Fruit fly (Drosophila melanogaster) ovary, adult (tissue): Measurements from ENCODE around the gene axo.

ENCODE experiments used
- CG17801 ChIP-seq: fragments of 200-800 bp; optimal IDR thresholded peaks from 2 replicates; lab custom pipeline; 2019; ENCODE audit warnings: missing biosample characterization, mild to moderate bottlenecking, missing genetic modification characterization, moderate library complexity; ENCODE audit not compliant: partially characterized antibody

axo gene

DNA sequence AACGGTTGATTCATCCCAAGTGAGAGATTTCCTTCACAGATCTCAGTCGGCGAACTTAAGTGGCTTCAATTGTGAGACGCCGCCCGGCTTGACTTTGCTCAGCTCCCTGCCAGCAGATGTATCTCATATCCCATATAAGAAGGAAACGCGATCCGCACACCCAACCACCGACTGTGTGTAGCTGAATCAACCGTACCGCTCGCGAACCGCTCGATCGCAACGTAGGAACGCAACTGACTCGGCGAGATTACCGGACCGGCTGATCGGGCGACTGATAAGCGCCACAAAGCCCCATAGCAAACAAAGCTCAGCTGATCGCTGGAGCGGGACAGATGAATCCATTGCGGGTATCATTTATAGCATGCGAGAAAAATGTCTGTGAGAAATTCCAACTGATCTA, at the start of gene axo:
Gene axo (minus strand): TSS at position 185 of the 400 bp plus-strand sequence.
- TF ChIP-seq CG17801 (GFP tag; lab: Kevin White, UChicago) = no peak

DNA sequence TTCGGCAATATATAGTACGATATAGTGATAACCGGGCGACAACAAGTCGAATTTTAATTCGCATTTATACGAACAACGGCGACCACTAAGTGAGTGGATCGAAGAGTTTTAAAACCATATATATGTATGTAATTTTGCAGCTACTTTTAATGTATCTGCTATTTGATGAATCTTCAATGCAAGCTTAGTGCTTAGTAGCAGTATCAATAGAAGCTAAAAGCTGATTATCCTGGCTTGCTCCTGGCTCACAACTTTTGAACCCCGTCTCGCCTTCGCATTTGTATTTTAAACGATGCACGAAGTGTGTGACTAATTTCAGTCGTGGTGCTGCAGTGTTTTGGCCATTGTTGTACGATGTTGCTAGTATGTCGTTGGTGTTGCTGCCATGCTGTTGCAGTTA, 49.5 kb upstream of the axo start:
- TF ChIP-seq CG17801 (GFP tag; lab: Kevin White, UChicago) = no peak

DNA sequence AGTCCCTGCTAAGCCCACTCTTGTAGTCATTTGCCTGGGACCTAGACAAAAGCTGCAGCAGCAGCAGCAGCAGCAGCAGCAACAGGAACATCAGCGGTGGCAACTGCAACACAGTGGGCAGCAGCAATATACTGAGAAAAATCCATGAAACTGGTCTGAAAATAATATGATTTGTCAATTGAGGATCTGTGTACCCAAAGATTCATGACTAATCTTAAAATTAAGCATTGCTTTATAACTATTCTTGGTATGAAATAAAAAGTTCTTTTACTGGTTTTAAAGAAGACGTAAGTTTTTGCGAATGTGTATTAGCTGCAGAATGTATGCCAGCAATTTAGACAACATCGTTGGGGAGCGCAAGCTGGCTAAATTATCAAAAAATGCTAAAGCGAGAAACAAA, 44.6 kb upstream of the axo start:
- no peak for TF ChIP-seq CG17801 (GFP tag; lab: Kevin White, UChicago)

DNA sequence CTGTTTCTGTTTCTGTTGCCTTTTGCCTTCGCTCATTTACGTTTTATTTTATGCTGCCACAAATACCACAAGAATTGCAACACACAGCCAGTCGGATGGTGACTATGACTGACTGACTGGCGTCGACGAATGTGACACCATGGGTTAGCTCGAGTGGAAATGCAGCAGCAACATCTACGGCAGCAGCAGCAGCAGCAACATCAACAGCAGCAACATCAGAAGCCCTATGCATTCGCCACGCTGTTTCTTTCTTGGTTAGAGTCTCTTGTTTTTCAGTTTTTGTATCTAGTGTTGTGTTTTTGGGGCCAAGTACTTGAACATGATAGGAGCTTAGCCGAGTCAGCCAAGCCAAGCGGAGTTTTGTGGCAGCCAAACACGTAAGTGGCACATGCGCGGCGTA, 42.7 kb upstream of the axo start:
- TF ChIP-seq CG17801 (GFP tag; lab: Kevin White, UChicago) = no peak

DNA sequence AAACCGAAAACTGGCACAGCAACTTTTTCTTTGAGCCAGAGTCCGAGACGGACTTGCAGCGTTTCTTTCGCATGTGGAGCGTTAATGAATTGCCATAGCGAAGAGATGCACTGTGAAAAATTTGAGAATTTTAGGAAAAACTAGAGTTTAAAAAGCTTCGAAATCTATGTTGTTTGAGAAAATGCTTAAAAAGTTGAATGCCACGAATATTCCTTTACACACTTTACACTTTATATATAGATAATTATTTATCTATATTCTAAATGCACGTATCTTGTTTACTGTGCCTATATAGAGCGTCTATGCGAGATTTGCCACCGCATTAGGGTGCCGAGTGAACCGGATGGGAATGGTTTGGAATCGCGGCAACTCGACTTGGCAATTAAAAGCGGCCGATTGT, 34.8 kb upstream of the axo start:
- no peak for TF ChIP-seq CG17801 (GFP tag; lab: Kevin White, UChicago)

DNA sequence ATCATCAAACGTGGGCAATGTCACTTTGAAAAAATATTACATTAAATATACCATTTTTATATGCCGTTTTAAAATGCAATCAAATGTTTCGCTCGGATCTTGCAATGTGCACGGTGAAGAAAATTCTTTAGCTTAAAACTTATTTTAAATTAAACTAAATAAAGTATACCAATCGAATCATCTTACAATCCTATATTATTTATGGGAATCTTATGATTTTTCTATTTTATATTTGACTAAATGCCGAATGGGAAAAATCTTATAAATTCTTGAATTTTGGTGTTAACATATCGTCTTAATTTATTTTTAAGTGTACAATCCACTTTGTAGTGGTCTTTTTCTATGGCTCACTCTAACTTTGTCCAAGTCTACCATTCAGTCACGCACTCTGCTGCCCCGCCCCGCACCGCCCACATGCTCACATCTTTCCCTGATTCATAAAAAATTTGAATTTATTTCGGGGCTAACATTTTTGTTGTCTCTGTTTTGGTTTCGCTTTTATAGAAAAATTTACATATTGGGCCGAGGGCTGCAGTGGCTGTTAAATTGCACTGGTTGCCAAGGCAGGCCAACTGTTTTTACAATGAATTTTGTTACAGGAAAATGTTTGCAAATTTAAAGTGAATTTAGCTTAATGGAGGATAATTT, 33.5 kb upstream of the axo start:
- TF ChIP-seq CG17801 (GFP tag; lab: Kevin White, UChicago) = no peak

DNA sequence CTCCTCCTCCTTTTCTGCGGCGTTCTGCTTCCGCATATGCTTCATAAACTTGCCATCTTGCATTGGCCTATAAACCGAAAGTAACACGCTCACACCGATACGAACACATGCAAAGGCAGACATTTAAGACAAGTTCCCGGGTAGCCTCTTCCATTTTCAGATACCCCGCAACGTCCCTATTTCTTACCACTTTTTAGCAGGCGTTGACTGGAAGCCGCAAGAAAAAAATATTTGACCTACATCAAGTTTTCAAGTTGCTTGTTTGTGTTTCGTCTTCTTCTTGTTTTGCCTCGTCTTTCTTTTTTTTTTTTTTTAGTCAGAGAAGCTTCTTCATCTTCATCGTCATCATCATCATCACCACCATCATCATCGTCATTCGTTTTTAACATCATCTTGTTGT, 32.6 kb upstream of the axo start:
- no peak for TF ChIP-seq CG17801 (GFP tag; lab: Kevin White, UChicago)

DNA sequence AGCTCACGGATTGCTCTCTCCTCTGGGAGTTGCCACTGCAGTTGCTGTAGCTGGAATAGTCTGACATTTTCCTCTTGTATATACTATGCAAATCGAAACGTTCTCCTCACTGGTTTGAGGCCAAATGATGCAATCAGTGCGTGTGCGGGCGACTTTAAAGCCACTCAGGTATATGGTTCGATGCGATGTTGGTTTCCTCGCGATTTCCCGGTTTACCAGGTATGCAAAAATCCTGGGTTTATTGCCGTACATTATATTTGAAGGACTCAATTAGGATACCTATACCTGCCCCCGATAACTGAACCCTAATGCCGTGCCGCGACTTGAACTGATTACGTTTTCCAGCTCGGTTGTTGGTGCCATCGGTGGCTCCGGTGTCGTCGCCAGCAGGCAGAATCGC, 22.7 kb upstream of the axo start, which contains the start of gene CG13712:
Gene CG13712 (minus strand): TSS at position 101 of the 400 bp plus-strand sequence.
- TF ChIP-seq CG17801 (GFP tag; lab: Kevin White, UChicago) = no peak

DNA sequence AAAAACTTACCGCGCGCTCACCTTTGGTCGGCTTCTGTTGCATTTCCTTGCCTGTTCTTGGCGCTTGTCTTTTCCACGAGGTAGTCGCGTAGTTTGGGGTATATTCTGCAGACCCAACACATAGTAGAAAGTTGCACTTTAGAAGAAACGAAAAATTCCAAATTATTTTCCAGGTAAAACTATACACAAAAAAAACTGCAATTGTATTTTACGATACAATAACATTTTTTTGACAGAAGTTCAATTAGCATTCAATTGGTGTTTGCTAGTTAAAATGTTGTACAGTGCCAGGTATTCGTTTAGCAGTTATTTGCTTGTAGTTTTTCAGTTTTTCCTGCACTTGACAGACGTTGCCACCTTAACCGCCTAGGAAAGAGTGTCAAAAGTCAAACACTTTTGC, 21.4 kb upstream of the axo start:
- no peak for TF ChIP-seq CG17801 (GFP tag; lab: Kevin White, UChicago)

dm6 chr3L:4707831-4708230, 20.7 kb upstream of the axo start:
- no peak for TF ChIP-seq CG17801 (GFP tag; lab: Kevin White, UChicago)

DNA sequence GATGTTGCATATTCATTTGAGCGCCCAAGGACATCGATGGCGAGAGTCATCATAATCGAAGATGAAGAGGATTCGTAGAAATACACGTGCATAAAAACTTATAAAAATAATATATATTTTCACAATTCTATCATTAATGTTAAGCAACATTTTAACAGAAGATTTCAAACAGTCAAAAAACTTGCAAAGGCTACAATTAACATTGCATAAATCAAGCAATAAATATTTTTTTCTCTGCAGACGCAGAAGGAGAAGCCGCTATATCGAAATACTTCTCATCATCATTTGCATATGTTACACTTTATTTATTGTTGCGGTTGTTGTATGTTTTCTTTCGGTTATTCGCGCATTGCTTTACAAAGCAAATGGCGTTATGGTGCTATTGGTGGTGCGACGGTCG, 14.9 kb upstream of the axo start:
- no peak for TF ChIP-seq CG17801 (GFP tag; lab: Kevin White, UChicago)

DNA sequence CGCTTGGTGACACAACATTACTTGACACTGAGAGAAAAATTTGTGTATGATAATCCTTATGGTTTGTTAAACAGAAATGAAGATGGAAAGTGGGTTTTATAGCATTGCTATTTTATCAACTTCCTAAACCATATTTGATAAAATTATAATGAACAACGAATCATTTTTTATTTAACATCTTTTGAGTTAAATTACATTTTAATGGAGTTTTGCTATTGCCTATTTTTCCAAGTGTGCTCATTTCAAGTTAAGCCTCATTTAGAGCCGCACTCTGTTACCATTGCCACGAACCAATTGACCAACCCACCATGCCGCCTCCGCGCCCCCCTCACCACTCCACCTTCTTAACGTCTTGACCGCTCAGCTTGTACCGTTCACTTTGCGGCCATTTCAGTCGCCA, 13.0 kb upstream of the axo start:
- TF ChIP-seq CG17801 (GFP tag; lab: Kevin White, UChicago) = no peak

DNA sequence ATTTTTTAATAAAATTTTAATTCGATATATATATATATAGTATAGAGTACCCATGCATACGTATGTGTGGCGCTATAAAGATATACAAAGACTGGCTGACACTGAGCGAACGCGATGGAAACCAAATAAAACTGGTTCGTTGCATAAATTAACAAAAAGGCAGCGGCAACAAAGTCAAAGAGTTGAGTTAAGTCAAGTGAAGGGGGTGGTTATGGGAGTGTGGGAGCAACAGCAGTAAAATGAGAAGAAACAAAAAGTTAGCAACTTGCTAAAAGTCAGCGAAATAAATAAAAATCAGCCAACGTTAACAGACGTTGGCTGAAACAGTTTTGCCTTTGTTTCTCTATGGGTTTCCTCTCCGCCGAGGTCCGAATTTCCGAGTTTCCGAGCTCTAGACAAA, 11.4 kb upstream of the axo start:
- no peak for TF ChIP-seq CG17801 (GFP tag; lab: Kevin White, UChicago)

dm6 chr3L:4698032-4698431, 10.9 kb upstream of the axo start:
- no peak for TF ChIP-seq CG17801 (GFP tag; lab: Kevin White, UChicago)

- no peak for TF ChIP-seq CG17801 (GFP tag; lab: Kevin White, UChicago)
These were observed 10.2 kb upstream of the axo start, which contains the start of gene CG13713 for dm6 chr3L:4697301-4697700. Gene CG13713 (plus strand): TSS chr3L:4697601.

DNA sequence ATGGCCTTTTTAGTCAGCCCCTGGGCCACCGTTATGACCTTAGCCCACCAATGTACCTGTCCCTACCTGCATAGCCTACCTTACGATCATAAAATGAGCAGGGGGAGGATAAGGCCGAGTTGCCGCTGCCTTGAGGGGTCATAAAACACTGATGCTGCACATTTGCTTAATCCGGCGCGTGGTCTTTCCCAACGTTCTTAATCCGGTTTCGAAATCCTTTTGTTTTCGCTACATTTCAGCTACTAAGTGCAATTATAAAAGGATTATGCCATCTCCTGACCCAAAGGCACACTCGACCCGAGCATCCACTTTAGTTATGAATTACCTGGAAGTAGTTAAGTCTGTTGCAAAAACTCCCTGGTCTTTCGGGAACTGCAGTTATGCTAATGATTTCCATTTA, 9.3 kb upstream of the axo start:
- TF ChIP-seq CG17801 (GFP tag; lab: Kevin White, UChicago) = no peak

DNA sequence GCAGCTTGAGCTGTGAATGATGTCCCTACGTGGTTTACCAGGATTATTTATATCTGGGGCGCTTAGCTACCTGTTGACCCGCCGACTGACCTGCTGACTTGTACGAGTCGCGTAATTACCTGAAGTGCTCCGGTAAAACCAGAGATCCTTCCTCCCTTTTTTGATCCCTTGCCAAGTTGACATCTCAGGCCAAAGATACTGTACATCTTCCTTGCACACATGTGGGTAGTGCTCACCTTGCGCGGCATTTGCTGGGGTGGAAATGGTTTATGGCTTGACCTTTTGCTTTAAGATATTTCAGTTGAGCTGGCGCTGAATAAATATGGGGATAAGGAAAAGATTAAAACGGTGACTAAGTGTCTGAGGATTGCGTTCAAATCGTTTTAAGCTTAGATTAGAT, 7.7 kb upstream of the axo start, which contains the start of gene CG15876:
Gene CG15876 (minus strand): TSS at position 23 of the 400 bp plus-strand sequence.
- no peak for TF ChIP-seq CG17801 (GFP tag; lab: Kevin White, UChicago)
